Worm (Caenorhabditis elegans): Measurements from ENCODE around the gene ztf-20.

DNA sequence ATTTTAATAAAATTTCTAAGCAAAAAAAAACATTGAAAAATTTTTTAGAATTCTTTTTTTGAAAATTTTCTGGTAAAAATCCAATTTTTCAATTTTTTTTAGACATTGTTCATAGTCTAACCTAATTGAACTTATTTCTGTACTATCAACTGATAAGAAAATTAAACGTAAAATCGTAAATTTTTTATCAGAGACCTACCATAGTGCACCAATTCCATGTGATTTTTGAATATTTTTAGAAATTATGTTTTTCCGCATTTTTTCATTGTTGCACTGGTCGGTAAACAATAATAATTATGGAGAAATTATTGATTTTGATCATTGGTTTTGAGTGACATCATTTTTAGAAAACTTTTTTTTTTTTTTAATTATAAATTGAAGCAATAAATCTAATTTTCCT is 16.6 kb upstream of the ztf-20 start:
- TF ChIP-seq flt-1 (GFP tag; IDR thresholded peaks at IDR 0.05) (no peak), klf-2 (GFP tag; conservative IDR thresholded peaks at IDR 0.05) (no peak), tab-1 (GFP tag; IDR thresholded peaks at IDR 0.05) (no peak), ref-1 (GFP tag; conservative IDR thresholded peaks at IDR 0.05) (no peak)
